Worm (Caenorhabditis elegans): ENCODE measurements around the gene dmsr-16.

DNA sequence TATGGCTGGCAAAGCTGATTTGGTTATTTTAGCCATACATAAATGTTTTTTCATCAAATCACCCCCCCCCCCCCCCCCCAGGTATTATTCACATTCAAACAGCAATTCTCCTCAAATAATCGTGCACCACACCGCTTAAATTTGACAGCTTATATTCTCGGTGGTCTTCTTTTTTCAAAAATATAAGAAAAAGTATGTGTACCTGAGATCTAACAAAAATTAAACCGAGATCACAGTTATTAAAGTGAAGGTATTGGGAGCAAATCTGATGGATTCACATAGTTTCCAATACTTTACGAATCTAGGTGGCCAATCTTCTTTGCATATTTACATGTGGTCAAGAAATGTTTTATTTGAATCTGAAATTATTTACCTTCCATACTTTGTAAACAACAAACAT is 28.7 kb downstream of the dmsr-16 start, which contains the start of gene ZC404.15:
- no peak for TF ChIP-seq unc-62 (GFP tag; optimal IDR thresholded peaks at IDR 0.05)
- no peak for TF ChIP-seq mab-5 (tag; optimal IDR thresholded peaks at IDR 0.05)
- TF ChIP-seq mls-2 (tag; optimal IDR thresholded peaks at IDR 0.05), result no peak
- TF ChIP-seq lin-13 (tag; optimal IDR thresholded peaks at IDR 0.05), result no peak
